Worm (Caenorhabditis elegans): ENCODE measurements around the gene aff-1.

DNA sequence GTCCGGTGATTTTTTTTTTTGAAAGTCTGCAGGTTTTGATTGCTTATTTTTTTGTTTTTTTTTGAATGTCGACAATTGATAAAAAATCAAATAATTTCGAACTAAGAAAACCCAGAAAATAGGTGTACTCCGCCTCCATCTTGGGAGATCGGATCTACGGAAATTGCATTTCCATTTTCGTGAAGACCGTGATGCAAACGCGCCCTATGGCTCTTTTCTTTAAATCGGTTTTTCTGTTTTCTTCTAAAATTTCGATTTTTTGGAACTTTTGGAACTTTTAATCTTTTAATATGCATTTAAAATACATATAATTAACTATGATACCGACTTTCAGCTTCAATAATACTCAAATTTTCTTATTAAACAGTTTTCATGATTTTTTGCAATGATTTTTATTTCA lies 21.5 kb downstream of the aff-1 start:
- TF ChIP-seq lsy-12 (tag; optimal IDR thresholded peaks at IDR 0.05) (no peak), fkh-10 (GFP tag; optimal IDR thresholded peaks at IDR 0.05) (no peak), nhr-12 (tag; optimal IDR thresholded peaks at IDR 0.05) (no peak), ceh-9 (tag; optimal IDR thresholded peaks at IDR 0.05) (no peak)

All from whole organism, L3 larva.